Worm (Caenorhabditis elegans) whole organism, early embryonic: ENCODE results near the gene ptrg-1.

Experiments
- B0310.2 ChIP-seq: sonication (generic microtip); optimal IDR thresholded peaks from 2 replicates; lab custom pipeline; 2016; ENCODE audit warnings: mild to moderate bottlenecking, missing genetic modification characterization, missing compliant biosample characterization
- ama-1 ChIP-seq: fragments of 150-350 bp; optimal IDR thresholded peaks from 2 replicates; lab custom pipeline; 2014
- ets-7 ChIP-seq: sonication (generic microtip); optimal IDR thresholded peaks from 2 replicates; lab custom pipeline; 2016; ENCODE audit warnings: missing genotype, missing genetic modification characterization, missing compliant biosample characterization
- flt-1 ChIP-seq: fragments of 200-800 bp; sonication (Bioruptor generic); IDR thresholded peaks from 2 replicates; pipeline ENCODE4 v1.3.6; 2022; ENCODE audit warnings: missing genetic modification characterization, missing compliant biosample characterization
- hmbx-1 ChIP-seq: sonication (generic microtip); optimal IDR thresholded peaks from 2 replicates; lab custom pipeline; 2016; ENCODE audit warnings: mild to moderate bottlenecking, missing genetic modification characterization, missing compliant biosample characterization
- hmg-4 ChIP-seq: fragments of 200-800 bp; sonication (Bioruptor generic); optimal IDR thresholded peaks from 2 replicates; lab custom pipeline; 2018; ENCODE audit warnings: mild to moderate bottlenecking, missing genetic modification characterization, missing compliant biosample characterization
- hnd-1 ChIP-seq: sonication (generic microtip); optimal IDR thresholded peaks from 2 replicates; lab custom pipeline; 2016; ENCODE audit warnings: missing genetic modification characterization, missing compliant biosample characterization
- pes-1 ChIP-seq: fragments of 200-800 bp; sonication (Bioruptor generic); IDR thresholded peaks from 2 replicates; pipeline ENCODE4 v1.3.6; 2022; ENCODE audit warnings: missing genetic modification reagents, missing genetic modification characterization, missing compliant biosample characterization
- sea-1 ChIP-seq: fragments of 200-800 bp; sonication (Bioruptor generic); conservative IDR thresholded peaks from 2 replicates; pipeline ENCODE4 v1.3.6; 2022; ENCODE audit warnings: missing genetic modification characterization, missing compliant biosample characterization
- tbx-37 ChIP-seq: fragments of 200-800 bp; sonication (Bioruptor generic); conservative IDR thresholded peaks from 2 replicates; pipeline ENCODE4 v1.3.6; 2022; ENCODE audit warnings: missing genetic modification reagents, missing genetic modification characterization, missing compliant biosample characterization
- tra-4 ChIP-seq: sonication (generic microtip); optimal IDR thresholded peaks from 2 replicates; lab custom pipeline; 2017; ENCODE audit warnings: missing genetic modification characterization, missing compliant biosample characterization

- TF ChIP-seq tra-4 (tag; lab: Kevin White, UChicago), result no peak
- no peak for TF ChIP-seq ama-1 (lab: Kevin White, UChicago)
- TF ChIP-seq hnd-1 (tag; lab: Kevin White, UChicago), result no peak
- TF ChIP-seq hmbx-1 (tag; lab: Kevin White, UChicago), result no peak
- no peak for TF ChIP-seq ets-7 (tag; lab: Kevin White, UChicago)
- no peak for TF ChIP-seq sea-1 (GFP tag; lab: Robert Waterston, UW)
- no peak for TF ChIP-seq tbx-37 (GFP tag; lab: Robert Waterston, UW)
- TF ChIP-seq flt-1 (GFP tag; lab: Robert Waterston, UW), result no peak
- TF ChIP-seq pes-1 (GFP tag; lab: Robert Waterston, UW), result no peak
- no peak for TF ChIP-seq hmg-4 (GFP tag; lab: Kevin White, UChicago)
- no peak for TF ChIP-seq B0310.2 (tag; lab: Kevin White, UChicago)
Observed at ce11 chrIV:10243276-10243675, 49.0 kb upstream of the ptrg-1 start, which contains the start of gene tkt-1.
